Worm (Caenorhabditis elegans) whole organism, L2 larva: ENCODE results near the gene Y41C4A.12.

Experiments
- C34F6.9 ChIP-seq: fragments of 150-350 bp; optimal IDR thresholded peaks from 2 replicates; lab custom pipeline; 2014; ENCODE audit warnings: missing biosample characterization, missing genetic modification characterization
- F13H6.1 ChIP-seq: sonication (generic microtip); optimal IDR thresholded peaks from 2 replicates; lab custom pipeline; 2016; ENCODE audit warnings: missing genetic modification characterization, missing compliant biosample characterization
- R02D3.7 ChIP-seq: fragments of 150-350 bp; optimal IDR thresholded peaks from 2 replicates; lab custom pipeline; 2014; ENCODE audit warnings: missing biosample characterization, missing genetic modification characterization
- alr-1 ChIP-seq: fragments of 150-350 bp; optimal IDR thresholded peaks from 2 replicates; lab custom pipeline; 2014; ENCODE audit warnings: missing biosample characterization, missing genetic modification characterization
- aly-2 ChIP-seq: fragments of 150-350 bp; optimal IDR thresholded peaks from 2 replicates; lab custom pipeline; 2014; ENCODE audit warnings: missing biosample characterization, missing genetic modification characterization
- ama-1 ChIP-seq: fragments of 150-350 bp; optimal IDR thresholded peaks from 2 replicates; lab custom pipeline; 2018; ENCODE audit warnings: inconsistent platforms
- blmp-1 ChIP-seq: sonication (generic microtip); optimal IDR thresholded peaks from 2 replicates; lab custom pipeline; 2017; ENCODE audit warnings: missing genetic modification characterization, mild to moderate bottlenecking, missing compliant biosample characterization, antibody characterized with exemption, moderate library complexity; ENCODE audit not compliant: insufficient read depth
- ceh-16 ChIP-seq: fragments of 150-350 bp; optimal IDR thresholded peaks from 2 replicates; lab custom pipeline; 2014; ENCODE audit warnings: missing biosample characterization, missing genetic modification characterization
- ceh-82 ChIP-seq: fragments of 150-350 bp; optimal IDR thresholded peaks from 2 replicates; lab custom pipeline; 2014; ENCODE audit warnings: missing biosample characterization, missing genetic modification characterization
- crh-2 ChIP-seq: sonication (generic microtip); optimal IDR thresholded peaks from 2 replicates; lab custom pipeline; 2017; ENCODE audit warnings: missing biosample characterization, missing genetic modification characterization
- dmd-4 ChIP-seq: sonication (generic microtip); optimal IDR thresholded peaks from 2 replicates; lab custom pipeline; 2017; ENCODE audit warnings: missing biosample characterization, missing genetic modification characterization
- egl-27 ChIP-seq: sonication (generic microtip); optimal IDR thresholded peaks from 3 replicates; lab custom pipeline; 2017; ENCODE audit warnings: missing biosample characterization, missing genetic modification reagents, missing genetic modification characterization
- elt-3 ChIP-seq: sonication (generic microtip); optimal IDR thresholded peaks from 2 replicates; lab custom pipeline; 2017; ENCODE audit warnings: missing biosample characterization, missing genetic modification characterization
- fos-1 ChIP-seq: fragments of 150-350 bp; optimal IDR thresholded peaks from 2 replicates; lab custom pipeline; 2014; ENCODE audit warnings: missing biosample characterization, missing genetic modification characterization
- gmeb-1 ChIP-seq: fragments of 150-350 bp; optimal IDR thresholded peaks from 2 replicates; lab custom pipeline; 2014; ENCODE audit warnings: missing biosample characterization, missing genetic modification characterization
- lin-11 ChIP-seq: fragments of 150-350 bp; sonication (generic microtip); optimal IDR thresholded peaks from 2 replicates; lab custom pipeline; 2014; ENCODE audit warnings: missing biosample characterization, missing genetic modification characterization, inconsistent platforms, mixed read lengths
- lin-13 ChIP-seq: fragments of 150-350 bp; optimal IDR thresholded peaks from 2 replicates; lab custom pipeline; 2014; ENCODE audit warnings: missing biosample characterization, missing genetic modification reagents, missing genetic modification characterization
- lsy-2 ChIP-seq, 2 experiments: fragments of 150-350 bp in 1 of 2; sonication (generic microtip) in 1 of 2; optimal IDR thresholded peaks; 2 replicates each; lab custom pipeline; 2014 to 2017; ENCODE audit warnings: missing biosample characterization in 2 of 2, missing genetic modification characterization in 2 of 2
- mab-5 ChIP-seq: fragments of 150-350 bp; optimal IDR thresholded peaks from 2 replicates; lab custom pipeline; 2014; ENCODE audit warnings: missing biosample characterization, missing genetic modification characterization
- mbf-1 ChIP-seq: sonication (generic microtip); optimal IDR thresholded peaks from 2 replicates; lab custom pipeline; 2017; ENCODE audit warnings: missing biosample characterization, missing genetic modification characterization
- nhr-10 ChIP-seq: sonication (generic microtip); optimal IDR thresholded peaks from 2 replicates; lab custom pipeline; 2017; ENCODE audit warnings: missing biosample characterization, missing genetic modification characterization
- nhr-11 ChIP-seq: fragments of 150-350 bp; optimal IDR thresholded peaks from 2 replicates; lab custom pipeline; 2014; ENCODE audit warnings: missing biosample characterization, missing genetic modification characterization
- nhr-12 ChIP-seq: fragments of 150-350 bp; optimal IDR thresholded peaks from 2 replicates; lab custom pipeline; 2014; ENCODE audit warnings: missing biosample characterization, missing genetic modification characterization
- nhr-129 ChIP-seq: fragments of 150-350 bp; optimal IDR thresholded peaks from 2 replicates; lab custom pipeline; 2014; ENCODE audit warnings: missing biosample characterization, missing genetic modification characterization
- nhr-21 ChIP-seq: fragments of 150-350 bp; optimal IDR thresholded peaks from 2 replicates; lab custom pipeline; 2014; ENCODE audit warnings: missing biosample characterization, missing genetic modification characterization
- nhr-23 ChIP-seq: fragments of 150-350 bp; optimal IDR thresholded peaks from 2 replicates; lab custom pipeline; 2014; ENCODE audit warnings: missing biosample characterization, missing genetic modification reagents, missing genetic modification characterization
- nhr-237 ChIP-seq: fragments of 150-350 bp; optimal IDR thresholded peaks from 2 replicates; lab custom pipeline; 2014; ENCODE audit warnings: missing biosample characterization, missing genetic modification characterization
- nhr-25 ChIP-seq: fragments of 150-350 bp; sonication (generic microtip); optimal IDR thresholded peaks from 3 replicates; lab custom pipeline; 2014; ENCODE audit warnings: missing biosample characterization, missing genetic modification characterization
- nhr-6 ChIP-seq: fragments of 150-350 bp; optimal IDR thresholded peaks from 2 replicates; lab custom pipeline; 2014; ENCODE audit warnings: missing biosample characterization, missing genetic modification characterization
- nhr-77 ChIP-seq: fragments of 150-350 bp; optimal IDR thresholded peaks from 2 replicates; lab custom pipeline; 2014; ENCODE audit warnings: missing biosample characterization, missing genetic modification characterization
- peb-1 ChIP-seq: fragments of 150-350 bp; optimal IDR thresholded peaks from 2 replicates; lab custom pipeline; 2014; ENCODE audit warnings: missing biosample characterization, missing genetic modification characterization
- sem-4 ChIP-seq: fragments of 150-350 bp; optimal IDR thresholded peaks from 2 replicates; lab custom pipeline; 2014; ENCODE audit warnings: missing biosample characterization, missing genetic modification reagents, missing genetic modification characterization
- skn-1 ChIP-seq: sonication (generic microtip); optimal IDR thresholded peaks from 2 replicates; lab custom pipeline; 2017; ENCODE audit warnings: missing biosample characterization, missing genetic modification characterization
- sma-3 ChIP-seq: sonication (generic microtip); optimal IDR thresholded peaks from 2 replicates; lab custom pipeline; 2016; ENCODE audit warnings: missing genetic modification reagents, missing genetic modification characterization, missing compliant biosample characterization
- sma-9 ChIP-seq, 2 experiments: fragments of 150-350 bp in 1 of 2; sonication (generic microtip) in 1 of 2; optimal IDR thresholded peaks; 2 replicates each; lab custom pipeline; 2014 to 2016; ENCODE audit warnings: missing genetic modification characterization in 2 of 2, mild to moderate bottlenecking in 1 of 2, missing biosample characterization in 1 of 2, missing compliant biosample characterization in 1 of 2, missing genetic modification reagents in 1 of 2, moderate library complexity in 1 of 2
- unc-39 ChIP-seq: fragments of 150-350 bp; optimal IDR thresholded peaks from 2 replicates; lab custom pipeline; 2014; ENCODE audit warnings: missing biosample characterization, missing genetic modification characterization
- unc-55 ChIP-seq: fragments of 150-350 bp; sonication (generic microtip); optimal IDR thresholded peaks from 3 replicates; lab custom pipeline; 2014; ENCODE audit warnings: missing biosample characterization, missing genetic modification reagents, missing genetic modification characterization
- ztf-11 ChIP-seq: sonication (generic microtip); optimal IDR thresholded peaks from 2 replicates; lab custom pipeline; 2017; ENCODE audit warnings: missing biosample characterization, missing genetic modification characterization
- ztf-4 ChIP-seq: fragments of 150-350 bp; optimal IDR thresholded peaks from 2 replicates; lab custom pipeline; 2014; ENCODE audit warnings: missing biosample characterization, missing genetic modification characterization

Y41C4A.12 gene

DNA sequence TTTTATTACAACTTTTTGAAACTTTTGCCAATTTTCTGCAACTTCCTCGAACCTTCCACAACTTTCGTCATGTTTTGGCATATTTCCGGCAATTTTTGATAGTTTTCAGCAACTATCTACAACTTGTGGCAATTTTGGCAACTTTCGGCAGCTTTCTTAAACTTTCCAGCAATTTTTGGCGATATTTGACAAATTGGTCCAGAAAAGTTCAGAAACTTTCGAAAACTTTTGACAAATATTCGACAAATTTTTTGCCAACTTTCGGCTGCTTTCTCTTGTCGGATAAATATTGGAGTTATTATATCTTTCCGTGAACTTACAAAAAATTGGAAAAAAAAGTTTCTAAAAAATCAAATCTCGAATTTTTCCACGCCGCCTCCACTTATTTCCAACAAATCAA, 3.8 kb upstream of the Y41C4A.12 start, which contains the start of gene Y41C4A.18:
Gene Y41C4A.18, plus strand, starts transcription at position 301 of the 400 bp plus-strand sequence.
- TF ChIP-seq mab-5 (no peak), nhr-129 (tag; lab: Kevin White, UChicago) (no peak)

DNA sequence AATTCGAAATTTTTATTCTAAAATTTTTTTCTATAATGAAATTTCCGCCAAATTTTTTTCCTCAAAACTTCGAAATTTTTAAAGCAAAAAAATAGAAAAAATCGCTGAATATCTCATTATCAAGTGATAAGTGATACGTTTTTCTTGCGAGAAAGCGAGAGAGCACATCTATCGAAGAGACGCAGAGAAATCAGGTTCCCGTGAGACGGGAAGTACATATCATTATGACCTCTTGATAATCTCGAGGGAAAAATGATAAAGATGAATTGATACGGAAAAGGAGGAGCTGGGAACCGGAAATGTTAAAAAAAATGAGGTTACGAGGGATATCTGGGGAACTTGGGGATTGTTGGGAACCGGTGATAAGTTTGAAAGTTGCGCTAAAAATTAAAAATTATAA, 520 bp upstream of the Y41C4A.12 start:
- TF ChIP-seq crh-2 (tag; lab: Kevin White, UChicago) (no peak), F13H6.1 (tag; lab: Kevin White, UChicago) (no peak), nhr-6 (no peak), ceh-82 (tag; lab: Kevin White, UChicago) (no peak), mbf-1 (tag; lab: Kevin White, UChicago) (no peak), lsy-2 (tag; optimal IDR thresholded peaks at IDR 0.05; lab: Kevin White, UChicago) (no peak), sma-3 (no peak), fos-1 (peak; percentile 21), R02D3.7 (no peak), ama-1 (lab: Kevin White, UChicago) (no peak), sma-9 (GFP tag; optimal IDR thresholded peaks at IDR 0.05; lab: Kevin White, UChicago) (no peak), sma-9 (tag; optimal IDR thresholded peaks at IDR 0.05; lab: Kevin White, UChicago) (no peak), lin-13 (no peak), nhr-237 (no peak), nhr-21 (peak; percentile 12), skn-1 (tag; lab: Kevin White, UChicago) (no peak), nhr-10 (tag; lab: Kevin White, UChicago) (no peak)

- TF ChIP-seq nhr-21 (no peak), fos-1 (peak; percentile 11)
These were observed 5.1 kb downstream of the Y41C4A.12 start, which contains the start of gene Y41C4A.32 for ce11 chrIII:11721405-11721804. Gene Y41C4A.32, plus strand, starts transcription at chrIII:11721706.

DNA sequence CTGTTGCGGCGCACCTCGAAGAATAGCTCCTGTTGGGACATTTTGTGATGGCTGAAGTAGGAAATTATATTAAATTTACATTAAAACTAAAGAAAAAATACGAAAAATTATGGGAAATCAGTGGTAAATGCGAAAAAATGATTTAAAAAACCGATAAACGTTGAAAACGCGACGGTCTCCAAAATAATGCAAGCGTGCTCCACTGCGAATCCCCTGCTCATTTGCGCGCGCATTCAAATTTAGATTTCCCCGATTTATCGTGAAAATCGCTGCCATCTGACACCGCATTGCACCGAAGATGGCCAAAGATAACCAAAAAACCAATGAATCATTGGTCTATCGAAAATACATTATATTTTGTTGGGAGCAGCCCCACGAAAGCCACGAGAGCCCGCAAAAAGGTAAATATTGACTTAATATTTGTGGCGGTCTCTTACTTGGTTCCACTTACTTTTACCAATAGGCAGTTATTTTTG, 7.1 kb downstream of the Y41C4A.12 start, which contains the start of the genes elb-1 and Y41C4A.11:
Gene elb-1, minus strand, starts transcription at position 51 of the 476 bp plus-strand sequence.
Gene Y41C4A.11, plus strand, starts transcription at position 461 of the 476 bp plus-strand sequence.
- peak; percentile 56 for TF ChIP-seq nhr-129 (tag; lab: Kevin White, UChicago)
- TF ChIP-seq fos-1, result peak; percentile 26
- TF ChIP-seq egl-27 (tag; lab: Kevin White, UChicago), result peak; percentile 33
- peak; percentile 64 for TF ChIP-seq sma-3
- peak; percentile 65 for TF ChIP-seq sem-4
- TF ChIP-seq R02D3.7, result no peak
- TF ChIP-seq nhr-237, result no peak
- peak; percentile 45 for TF ChIP-seq lin-13
- TF ChIP-seq F13H6.1 (tag; lab: Kevin White, UChicago), result peak; percentile 76
- no peak for TF ChIP-seq nhr-12 (tag; lab: Kevin White, UChicago)
- peak; percentile 40 for TF ChIP-seq lin-11 (tag; lab: Kevin White, UChicago)
- no peak for TF ChIP-seq blmp-1 (tag; lab: Kevin White, UChicago)
- TF ChIP-seq C34F6.9, result peak; percentile 55
- peak; percentile 99 for TF ChIP-seq gmeb-1 (tag; lab: Kevin White, UChicago)
- TF ChIP-seq skn-1 (tag; lab: Kevin White, UChicago), result no peak
- no peak for TF ChIP-seq peb-1 (tag; lab: Kevin White, UChicago)
- no peak for TF ChIP-seq alr-1 (tag; lab: Kevin White, UChicago)
- peak; percentile 21 to 78 for TF ChIP-seq lsy-2 (tag; optimal IDR thresholded peaks at IDR 0.05; lab: Kevin White, UChicago)
- no peak for TF ChIP-seq nhr-6
- no peak for TF ChIP-seq dmd-4
- peak; percentile 78 for TF ChIP-seq unc-55 (GFP tag; lab: Kevin White, UChicago)
- peak; percentile 49 for TF ChIP-seq mab-5
- TF ChIP-seq crh-2 (tag; lab: Kevin White, UChicago), result peak; percentile 63
- no peak for TF ChIP-seq nhr-23 (tag; lab: Kevin White, UChicago)
- no peak for TF ChIP-seq nhr-11
- TF ChIP-seq elt-3 (tag; lab: Kevin White, UChicago), result no peak
- TF ChIP-seq nhr-25, result peak; percentile 45
- no peak for TF ChIP-seq nhr-10 (tag; lab: Kevin White, UChicago)
- no peak for TF ChIP-seq unc-39 (tag; lab: Kevin White, UChicago)

ce11 chrIII:11718548-11718947, 7.9 kb downstream of the Y41C4A.12 start, which contains the start of gene Y41C4A.9:
Gene Y41C4A.9, minus strand, starts transcription at chrIII:11718645.
- TF ChIP-seq ztf-4 (tag; lab: Kevin White, UChicago) (no peak), nhr-11 (no peak), crh-2 (tag; lab: Kevin White, UChicago) (no peak), nhr-6 (no peak), nhr-23 (tag; lab: Kevin White, UChicago) (no peak), nhr-237 (no peak), egl-27 (tag; lab: Kevin White, UChicago) (no peak), nhr-77 (tag; lab: Kevin White, UChicago) (no peak), nhr-12 (tag; lab: Kevin White, UChicago) (no peak), nhr-21 (no peak), sma-3 (no peak), F13H6.1 (tag; lab: Kevin White, UChicago) (no peak), ceh-16 (tag; lab: Kevin White, UChicago) (no peak), aly-2 (tag; lab: Kevin White, UChicago) (no peak), elt-3 (tag; lab: Kevin White, UChicago) (no peak), gmeb-1 (tag; lab: Kevin White, UChicago) (no peak), fos-1 (no peak), alr-1 (tag; lab: Kevin White, UChicago) (no peak), ztf-11 (tag; lab: Kevin White, UChicago) (no peak)
